Worm (Caenorhabditis elegans): Measurements from ENCODE around the gene F55F10.3.

DNA sequence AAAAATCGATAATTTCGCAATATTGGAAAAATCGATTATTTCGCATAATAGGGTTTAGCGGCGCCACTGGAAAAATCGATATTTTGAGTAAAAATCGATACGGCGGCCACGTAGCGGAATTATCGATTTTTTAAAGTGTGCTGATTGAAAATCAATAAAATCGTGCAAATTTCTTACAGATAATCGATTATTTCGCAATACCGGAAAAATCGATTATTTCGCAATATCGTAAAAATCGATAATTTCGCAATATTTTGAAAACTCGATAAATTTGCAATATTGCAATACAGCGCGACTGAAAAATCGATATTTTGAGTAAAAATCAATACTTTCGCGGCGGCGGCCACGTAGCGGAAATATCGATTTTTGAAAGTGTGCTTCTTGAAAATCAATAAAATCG lies 42.1 kb upstream of the F55F10.3 start:
- TF ChIP-seq ceh-83 (GFP tag; optimal IDR thresholded peaks at IDR 0.05) (no peak), nhr-28 (tag; optimal IDR thresholded peaks at IDR 0.05) (no peak), sptf-1 (tag; optimal IDR thresholded peaks at IDR 0.05) (no peak), snpc-4 (tag; optimal IDR thresholded peaks at IDR 0.05) (no peak), unc-62 (GFP tag; optimal IDR thresholded peaks at IDR 0.05) (no peak), ces-1 (GFP tag; optimal IDR thresholded peaks at IDR 0.05) (no peak), cnd-1 (tag; optimal IDR thresholded peaks at IDR 0.05) (no peak), unc-39 (tag; optimal IDR thresholded peaks at IDR 0.05) (no peak), ztf-11 (tag; optimal IDR thresholded peaks at IDR 0.05) (no peak), pha-4 (tag; optimal IDR thresholded peaks at IDR 0.05) (no peak), tbx-8 (GFP tag; optimal IDR thresholded peaks at IDR 0.05) (no peak), elt-3 (tag; optimal IDR thresholded peaks at IDR 0.05) (no peak)

All from whole organism, mixed stage, embryonic.